Worm (Caenorhabditis elegans) whole organism, L1 larva: ENCODE measurements around the gene col-79.

Source experiments
- C04F5.9 ChIP-seq: sonication (generic microtip); optimal IDR thresholded peaks from 2 replicates; lab custom pipeline; 2016; ENCODE audit warnings: missing genetic modification characterization, missing compliant biosample characterization
- alr-1 ChIP-seq: fragments of 200-800 bp; sonication (Bioruptor generic); optimal IDR thresholded peaks from 2 replicates; lab custom pipeline; 2018; ENCODE audit warnings: borderline replicate concordance, mild to moderate bottlenecking, missing genetic modification characterization, missing compliant biosample characterization
- ama-1 ChIP-seq: fragments of 150-350 bp; optimal IDR thresholded peaks from 2 replicates; lab custom pipeline; 2014
- ceh-63 ChIP-seq: fragments of 200-800 bp; sonication (Bioruptor generic); optimal IDR thresholded peaks from 2 replicates; lab custom pipeline; 2018; ENCODE audit warnings: mild to moderate bottlenecking, missing genetic modification characterization, missing compliant biosample characterization
- ceh-8 ChIP-seq: fragments of 200-800 bp; sonication (Bioruptor generic); optimal IDR thresholded peaks from 2 replicates; lab custom pipeline; 2018; ENCODE audit warnings: mild to moderate bottlenecking, missing genetic modification characterization, moderate library complexity, missing compliant biosample characterization
- ceh-82 ChIP-seq, 3 experiments: fragments of 150-350 bp in 1 of 3; sonication (generic microtip) in 2 of 3; optimal IDR thresholded peaks; 2 replicates each; lab custom pipeline; 2014 to 2017; ENCODE audit warnings: missing biosample characterization in 3 of 3, missing genetic modification characterization in 3 of 3
- ceh-88 ChIP-seq: fragments of 200-800 bp; sonication (Bioruptor generic); IDR thresholded peaks from 2 replicates; pipeline ENCODE4 v1.3.6; 2022; ENCODE audit warnings: missing genetic modification characterization, missing compliant biosample characterization
- ceh-90 ChIP-seq: sonication (generic microtip); optimal IDR thresholded peaks from 2 replicates; lab custom pipeline; 2016; ENCODE audit warnings: missing genetic modification characterization, missing compliant biosample characterization
- ces-1 ChIP-seq: fragments of 150-350 bp; optimal IDR thresholded peaks from 2 replicates; lab custom pipeline; 2014; ENCODE audit warnings: missing biosample characterization, missing genetic modification reagents, missing genetic modification characterization
- dpl-1 ChIP-seq, 3 experiments: fragments of 150-350 bp in 2 of 3; sonication (generic microtip) in 1 of 3; optimal IDR thresholded peaks; 2 replicates each; lab custom pipeline; 2014 to 2017; ENCODE audit warnings: missing biosample characterization in 3 of 3, missing genetic modification characterization in 3 of 3, missing genetic modification reagents in 3 of 3
- dsc-1 ChIP-seq: sonication (generic microtip); optimal IDR thresholded peaks from 2 replicates; lab custom pipeline; 2016; ENCODE audit warnings: mild to moderate bottlenecking, missing genetic modification characterization, missing compliant biosample characterization
- efl-1 ChIP-seq, 4 experiments: fragments of 150-350 bp; optimal IDR thresholded peaks in 3 of 4; peaks in 1 of 4; 1 replicate in 1 of 4; 2 replicates in 3 of 4; lab custom pipeline; 2014; ENCODE audit warnings: missing biosample characterization in 2 of 4, missing genetic modification characterization in 2 of 4, missing genetic modification reagents in 2 of 4
- elt-2 ChIP-seq: sonication (generic microtip); optimal IDR thresholded peaks from 2 replicates; lab custom pipeline; 2016; ENCODE audit warnings: missing genetic modification characterization, mild to moderate bottlenecking, inconsistent platforms, missing compliant biosample characterization, missing genetic modification reagents
- ets-5 ChIP-seq: fragments of 200-800 bp; sonication (Bioruptor generic); IDR thresholded peaks from 2 replicates; pipeline ENCODE4 v1.3.6; 2022; ENCODE audit warnings: missing genetic modification characterization, missing compliant biosample characterization
- fkh-10 ChIP-seq: sonication (generic microtip); optimal IDR thresholded peaks from 2 replicates; lab custom pipeline; 2017; ENCODE audit warnings: missing biosample characterization, missing genetic modification reagents, missing genetic modification characterization
- fkh-8 ChIP-seq: sonication (generic microtip); optimal IDR thresholded peaks from 2 replicates; lab custom pipeline; 2016; ENCODE audit warnings: mild to moderate bottlenecking, missing genetic modification characterization, missing compliant biosample characterization
- hlh-17 ChIP-seq: fragments of 200-800 bp; sonication (Bioruptor generic); optimal IDR thresholded peaks from 2 replicates; lab custom pipeline; 2018; ENCODE audit warnings: missing genetic modification characterization, mild to moderate bottlenecking, missing compliant biosample characterization, moderate library complexity, borderline replicate concordance
- hlh-4 ChIP-seq: sonication (generic microtip); optimal IDR thresholded peaks from 2 replicates; lab custom pipeline; 2016; ENCODE audit warnings: mild to moderate bottlenecking, missing genetic modification characterization, missing compliant biosample characterization
- irx-1 ChIP-seq: sonication (generic microtip); optimal IDR thresholded peaks from 2 replicates; lab custom pipeline; 2016; ENCODE audit warnings: missing genetic modification characterization, missing compliant biosample characterization
- isw-1 ChIP-seq: fragments of 200-800 bp; sonication (Bioruptor generic); IDR thresholded peaks from 2 replicates; pipeline ENCODE4 v1.3.6; 2022; ENCODE audit warnings: missing genetic modification characterization, missing compliant biosample characterization
- lin-14 ChIP-seq: fragments of 200-800 bp; sonication (Bioruptor generic); optimal IDR thresholded peaks from 2 replicates; lab custom pipeline; 2018; ENCODE audit warnings: mild to moderate bottlenecking, missing genetic modification characterization, moderate library complexity, missing compliant biosample characterization
- lin-39 ChIP-seq: fragments of 150-350 bp; optimal IDR thresholded peaks from 2 replicates; lab custom pipeline; 2014; ENCODE audit warnings: missing biosample characterization, missing genetic modification reagents, missing genetic modification characterization
- lir-3 ChIP-seq: sonication (generic microtip); optimal IDR thresholded peaks from 2 replicates; lab custom pipeline; 2016; ENCODE audit warnings: mild to moderate bottlenecking, missing genetic modification characterization, moderate library complexity, missing compliant biosample characterization; ENCODE audit not compliant: poor library complexity
- mdl-1 ChIP-seq, 2 experiments: fragments of 150-350 bp; optimal IDR thresholded peaks; 2 replicates each; lab custom pipeline; 2014 to 2017; ENCODE audit warnings: missing biosample characterization in 2 of 2, missing genetic modification characterization in 2 of 2, inconsistent platforms in 1 of 2
- nhr-11 ChIP-seq: fragments of 150-350 bp; optimal IDR thresholded peaks from 2 replicates; lab custom pipeline; 2014; ENCODE audit warnings: missing biosample characterization, missing genetic modification characterization
- nhr-12 ChIP-seq: sonication (generic microtip); optimal IDR thresholded peaks from 2 replicates; lab custom pipeline; 2017; ENCODE audit warnings: missing biosample characterization, missing genetic modification characterization
- nhr-237 ChIP-seq: fragments of 150-350 bp; optimal IDR thresholded peaks from 2 replicates; lab custom pipeline; 2014; ENCODE audit warnings: missing biosample characterization, missing genetic modification characterization
- nhr-47 ChIP-seq: sonication (generic microtip); optimal IDR thresholded peaks from 2 replicates; lab custom pipeline; 2016; ENCODE audit warnings: mild to moderate bottlenecking, missing genetic modification characterization, moderate library complexity, missing compliant biosample characterization
- nhr-84 ChIP-seq: sonication (generic microtip); optimal IDR thresholded peaks from 2 replicates; lab custom pipeline; 2017; ENCODE audit warnings: missing biosample characterization, missing genetic modification characterization
- nhr-85 ChIP-seq: sonication (generic microtip); peaks from one replicate; lab custom pipeline; 2016; ENCODE audit warnings: missing genetic modification characterization, inconsistent platforms, missing compliant biosample characterization
- pax-3 ChIP-seq: fragments of 200-800 bp; sonication (Bioruptor generic); optimal IDR thresholded peaks from 2 replicates; lab custom pipeline; 2018; ENCODE audit warnings: mild to moderate bottlenecking, missing genetic modification characterization, moderate library complexity, missing compliant biosample characterization
- pqm-1 ChIP-seq: sonication (generic microtip); optimal IDR thresholded peaks from 3 replicates; lab custom pipeline; 2017; ENCODE audit warnings: missing biosample characterization, missing genetic modification characterization
- snpc-4 ChIP-seq: fragments of 150-350 bp; optimal IDR thresholded peaks from 2 replicates; lab custom pipeline; 2014; ENCODE audit warnings: missing biosample characterization, missing genetic modification characterization
- sox-4 ChIP-seq: sonication (generic microtip); optimal IDR thresholded peaks from 2 replicates; lab custom pipeline; 2016; ENCODE audit warnings: missing genetic modification characterization, missing compliant biosample characterization
- sptf-1 ChIP-seq: fragments of 150-350 bp; optimal IDR thresholded peaks from 2 replicates; lab custom pipeline; 2014; ENCODE audit warnings: missing biosample characterization, missing genetic modification characterization
- swsn-7 ChIP-seq: sonication (generic microtip); optimal IDR thresholded peaks from 2 replicates; lab custom pipeline; 2016; ENCODE audit warnings: missing genetic modification characterization, missing compliant biosample characterization
- tbx-2 ChIP-seq: sonication (generic microtip); optimal IDR thresholded peaks from 2 replicates; lab custom pipeline; 2016; ENCODE audit warnings: missing genetic modification characterization, missing compliant biosample characterization
- tlp-1 ChIP-seq: fragments of 150-350 bp; optimal IDR thresholded peaks from 2 replicates; lab custom pipeline; 2014; ENCODE audit warnings: missing biosample characterization, missing genetic modification characterization
- unc-30 ChIP-seq: sonication (generic microtip); optimal IDR thresholded peaks from 2 replicates; lab custom pipeline; 2017; ENCODE audit warnings: missing biosample characterization, missing genetic modification characterization
- unc-62 ChIP-seq: fragments of 150-350 bp; optimal IDR thresholded peaks from 2 replicates; lab custom pipeline; 2014; ENCODE audit warnings: missing biosample characterization, missing genetic modification reagents, missing genetic modification characterization
- unc-98 ChIP-seq: fragments of 200-800 bp; sonication (Bioruptor generic); IDR thresholded peaks from 2 replicates; pipeline ENCODE4 v1.3.6; 2022; ENCODE audit warnings: missing genetic modification characterization, missing compliant biosample characterization
- vab-15 ChIP-seq: sonication (generic microtip); optimal IDR thresholded peaks from 2 replicates; lab custom pipeline; 2017; ENCODE audit warnings: missing genotype, mild to moderate bottlenecking, missing genetic modification characterization, missing compliant biosample characterization
- xbp-1 ChIP-seq: sonication (generic microtip); optimal IDR thresholded peaks from 2 replicates; lab custom pipeline; 2016; ENCODE audit warnings: missing genetic modification characterization, missing compliant biosample characterization
- zag-1 ChIP-seq: fragments of 150-350 bp; optimal IDR thresholded peaks from 2 replicates; lab custom pipeline; 2014; ENCODE audit warnings: missing biosample characterization, missing genetic modification characterization
- ztf-11 ChIP-seq, 2 experiments: sonication (generic microtip); optimal IDR thresholded peaks; 2 replicates each; lab custom pipeline; 2016 to 2017; ENCODE audit warnings: missing genetic modification characterization in 2 of 2, missing biosample characterization in 1 of 2, missing compliant biosample characterization in 1 of 2
- ztf-4 ChIP-seq: fragments of 150-350 bp; optimal IDR thresholded peaks from 2 replicates; lab custom pipeline; 2014; ENCODE audit warnings: missing biosample characterization, missing genetic modification characterization

The col-79 gene

ce11 chrII:10706038-10706437, 2.6 kb downstream of the col-79 start (continued):
- TF ChIP-seq hlh-17 (no peak), C04F5.9 (tag; lab: Kevin White, UChicago) (no peak), xbp-1 (no peak), alr-1 (tag; lab: Kevin White, UChicago) (no peak), elt-2 (tag; lab: Kevin White, UChicago) (no peak), dpl-1 (GFP tag; optimal IDR thresholded peaks at IDR 0.05; lab: Kevin White, UChicago) (no peak), zag-1 (tag; lab: Kevin White, UChicago) (no peak), lir-3 (no peak), nhr-85 (tag; lab: Kevin White, UChicago) (peak; percentile 47), ceh-63 (GFP tag; lab: Kevin White, UChicago) (no peak), unc-62 (GFP tag; lab: Kevin White, UChicago) (no peak), swsn-7 (no peak), ztf-4 (tag; lab: Kevin White, UChicago) (no peak), dsc-1 (tag; lab: Kevin White, UChicago) (no peak), isw-1 (GFP tag; lab: Robert Waterston, UW) (no peak), mdl-1 (tag; optimal IDR thresholded peaks at IDR 0.05; lab: Kevin White, UChicago) (no peak), vab-15 (no peak), hlh-4 (no peak), ceh-90 (tag; lab: Kevin White, UChicago) (no peak), pqm-1 (tag; lab: Kevin White, UChicago) (no peak), lin-39 (tag; lab: Kevin White, UChicago) (no peak), pax-3 (no peak), ztf-11 (tag; optimal IDR thresholded peaks at IDR 0.05; lab: Kevin White, UChicago) (no peak), nhr-84 (tag; lab: Kevin White, UChicago) (no peak), lin-14 (GFP tag; lab: Kevin White, UChicago) (peak; percentile 70), unc-30 (tag; lab: Kevin White, UChicago) (no peak), nhr-47 (tag; lab: Kevin White, UChicago) (no peak), nhr-11 (tag; lab: Kevin White, UChicago) (no peak), ces-1 (no peak), irx-1 (tag; lab: Kevin White, UChicago) (peak; percentile 6)

DNA sequence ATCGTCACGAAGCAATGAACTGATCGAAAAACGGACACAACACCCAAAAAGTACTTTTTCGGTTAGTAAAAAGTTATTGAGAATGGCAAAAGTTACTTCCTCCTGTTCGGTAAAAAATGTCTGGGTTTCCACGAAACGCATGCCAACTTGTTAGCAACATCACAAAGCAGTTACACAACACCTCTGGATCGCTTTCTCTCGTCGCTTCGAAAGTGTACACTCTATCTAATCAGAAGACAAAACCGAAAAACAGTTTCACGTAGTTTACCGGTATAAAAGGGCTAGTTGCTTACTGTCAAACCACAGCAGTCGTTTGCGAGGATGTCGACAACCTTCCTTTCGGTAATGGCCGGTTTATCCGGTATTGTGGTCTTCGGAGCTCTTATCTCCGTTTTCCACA, 3.5 kb downstream of the col-79 start, which contains the start of gene col-80:
Gene col-80 (plus strand): TSS at position 301 of the 400 bp plus-strand sequence.
- no peak for TF ChIP-seq tbx-2 (tag; lab: Kevin White, UChicago)
- no peak for TF ChIP-seq sox-4 (tag; lab: Kevin White, UChicago)
- no peak for TF ChIP-seq efl-1 (optimal IDR thresholded peaks at IDR 0.05; lab: Kevin White, UChicago)
- peak in 1 of 2 experiments; percentile 69 for TF ChIP-seq efl-1 (GFP tag; optimal IDR thresholded peaks at IDR 0.05 in 1 of 2; lab: Kevin White, UChicago)
- TF ChIP-seq, all 84 proteins: peak for 1

DNA sequence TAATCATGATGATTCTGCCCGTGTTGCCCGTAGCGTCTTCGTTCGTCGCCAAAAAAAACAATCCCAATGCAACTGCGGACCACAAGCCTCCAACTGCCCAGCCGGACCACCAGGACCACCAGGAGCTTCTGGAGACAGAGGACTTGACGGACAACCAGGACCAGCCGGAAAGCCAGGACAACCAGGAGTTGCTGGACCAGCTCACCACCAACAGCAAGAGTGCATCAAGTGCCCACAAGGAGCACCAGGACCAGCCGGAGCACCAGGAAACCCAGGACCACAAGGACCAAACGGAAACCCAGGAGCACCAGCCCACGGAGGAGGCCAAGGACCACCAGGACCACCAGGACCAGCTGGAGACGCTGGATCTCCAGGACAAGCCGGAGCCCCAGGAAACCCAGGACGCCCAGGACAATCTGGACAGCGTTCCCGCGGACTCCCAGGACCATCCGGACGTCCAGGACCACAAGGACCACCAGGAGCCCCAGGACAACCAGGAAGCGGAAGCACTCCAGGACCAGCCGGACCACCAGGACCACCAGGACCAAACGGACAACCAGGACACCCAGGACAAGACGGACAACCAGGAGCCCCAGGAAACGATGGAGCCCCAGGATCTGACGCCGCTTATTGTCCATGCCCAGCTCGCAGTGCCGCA, 4.2 kb downstream of the col-79 start:
- TF ChIP-seq fkh-10 (GFP tag; lab: Kevin White, UChicago) (no peak), ceh-82 (tag; optimal IDR thresholded peaks at IDR 0.05; lab: Kevin White, UChicago) (no peak), sptf-1 (tag; lab: Kevin White, UChicago) (no peak)

- TF ChIP-seq ceh-88 (GFP tag; lab: Robert Waterston, UW) = no peak
- TF ChIP-seq nhr-237 = no peak
- TF ChIP-seq sox-4 (tag; lab: Kevin White, UChicago) = no peak
- no peak for TF ChIP-seq unc-98 (GFP tag; lab: Robert Waterston, UW)
- no peak for TF ChIP-seq fkh-10 (GFP tag; lab: Kevin White, UChicago)
- no peak for TF ChIP-seq ets-5 (GFP tag; lab: Robert Waterston, UW)
- no peak for TF ChIP-seq fkh-8 (tag; lab: Kevin White, UChicago)
- no peak for TF ChIP-seq unc-62 (GFP tag; lab: Kevin White, UChicago)
- no peak for TF ChIP-seq ama-1
- TF ChIP-seq nhr-12 (tag; lab: Kevin White, UChicago) = no peak
- TF ChIP-seq ces-1 = no peak
- no peak for TF ChIP-seq tlp-1 (tag; lab: Kevin White, UChicago)
- no peak for TF ChIP-seq ceh-8 (GFP tag; lab: Kevin White, UChicago)
- TF ChIP-seq snpc-4 (tag; lab: Kevin White, UChicago) = no peak
These were observed 5.2 kb downstream of the col-79 start, which contains the start of gene bli-1 for ce11 chrII:10708660-10709059. Gene bli-1, plus strand, starts transcription at chrII:10708960.
